Worm (Caenorhabditis elegans) whole organism, mixed stage, embryonic: ENCODE results near the gene M03B6.5.

Experiments
- M03D4.4 ChIP-seq: sonication (generic microtip); optimal IDR thresholded peaks from 2 replicates; lab custom pipeline; 2017; ENCODE audit warnings: mild to moderate bottlenecking, missing genetic modification characterization, missing compliant biosample characterization
- bed-3 ChIP-seq: fragments of 200-800 bp; sonication (Bioruptor generic); optimal IDR thresholded peaks from 3 replicates; lab custom pipeline; 2018; ENCODE audit warnings: mild to moderate bottlenecking, missing genetic modification characterization, moderate library complexity, missing compliant biosample characterization
- ceh-43 ChIP-seq: fragments of 200-800 bp; sonication (Bioruptor generic); optimal IDR thresholded peaks from 2 replicates; lab custom pipeline; 2018; ENCODE audit warnings: mild to moderate bottlenecking, missing genetic modification characterization, moderate library complexity, missing compliant biosample characterization
- ceh-83 ChIP-seq: fragments of 200-800 bp; sonication (Bioruptor generic); optimal IDR thresholded peaks from 2 replicates; lab custom pipeline; 2018; ENCODE audit warnings: mild to moderate bottlenecking, missing genetic modification characterization, missing compliant biosample characterization
- drap-1 ChIP-seq: fragments of 200-800 bp; sonication (Bioruptor generic); optimal IDR thresholded peaks from 3 replicates; lab custom pipeline; 2018; ENCODE audit warnings: mild to moderate bottlenecking, missing genetic modification characterization, missing compliant biosample characterization
- elt-1 ChIP-seq: sonication (generic microtip); optimal IDR thresholded peaks from 2 replicates; lab custom pipeline; 2017; ENCODE audit warnings: missing genetic modification characterization, mild to moderate bottlenecking, missing compliant biosample characterization, antibody characterized with exemption, moderate library complexity, borderline replicate concordance; ENCODE audit not compliant: insufficient read depth
- elt-3 ChIP-seq: fragments of 150-350 bp; optimal IDR thresholded peaks from 2 replicates; lab custom pipeline; 2014; ENCODE audit warnings: missing biosample characterization, missing genetic modification characterization
- flh-1 ChIP-seq: fragments of 200-800 bp; sonication (Bioruptor generic); optimal IDR thresholded peaks from 2 replicates; lab custom pipeline; 2018; ENCODE audit warnings: mild to moderate bottlenecking, missing genetic modification characterization, moderate library complexity, missing compliant biosample characterization
- ham-2 ChIP-seq: fragments of 200-800 bp; sonication (Bioruptor generic); optimal IDR thresholded peaks from 2 replicates; lab custom pipeline; 2018; ENCODE audit warnings: mild to moderate bottlenecking, missing genetic modification characterization, missing compliant biosample characterization
- hlh-1 ChIP-seq: fragments of 150-350 bp; optimal IDR thresholded peaks from 2 replicates; lab custom pipeline; 2014; ENCODE audit warnings: missing biosample characterization, missing genetic modification reagents, missing genetic modification characterization
- lin-13 ChIP-seq: fragments of 150-350 bp; optimal IDR thresholded peaks from 2 replicates; lab custom pipeline; 2014; ENCODE audit warnings: missing biosample characterization, missing genetic modification characterization
- lin-32 ChIP-seq: fragments of 200-800 bp; sonication (Bioruptor generic); optimal IDR thresholded peaks from 2 replicates; lab custom pipeline; 2018; ENCODE audit warnings: mild to moderate bottlenecking, missing genetic modification characterization, missing compliant biosample characterization
- lsy-2 ChIP-seq: fragments of 150-350 bp; optimal IDR thresholded peaks from 2 replicates; lab custom pipeline; 2014; ENCODE audit warnings: missing biosample characterization, missing genetic modification characterization
- mab-5 ChIP-seq: fragments of 150-350 bp; optimal IDR thresholded peaks from 2 replicates; lab custom pipeline; 2014; ENCODE audit warnings: missing biosample characterization, missing genetic modification characterization
- nhr-12 ChIP-seq: fragments of 150-350 bp; optimal IDR thresholded peaks from 2 replicates; lab custom pipeline; 2014; ENCODE audit warnings: missing biosample characterization, missing genetic modification characterization
- nhr-2 ChIP-seq: fragments of 150-350 bp; optimal IDR thresholded peaks from 2 replicates; lab custom pipeline; 2014; ENCODE audit warnings: missing biosample characterization, missing genetic modification characterization
- nhr-237 ChIP-seq: fragments of 150-350 bp; optimal IDR thresholded peaks from 2 replicates; lab custom pipeline; 2014; ENCODE audit warnings: missing biosample characterization, missing genetic modification characterization
- nhr-28 ChIP-seq: fragments of 150-350 bp; optimal IDR thresholded peaks from 2 replicates; lab custom pipeline; 2014; ENCODE audit warnings: missing biosample characterization, missing genetic modification characterization
- nhr-76 ChIP-seq: sonication (generic microtip); optimal IDR thresholded peaks from 2 replicates; lab custom pipeline; 2017; ENCODE audit warnings: missing biosample characterization, missing genetic modification characterization
- pha-4 ChIP-seq: fragments of 150-350 bp; optimal IDR thresholded peaks from 2 replicates; lab custom pipeline; 2018; ENCODE audit warnings: missing biosample characterization, missing genetic modification reagents, missing genetic modification characterization
- sem-2 ChIP-seq: fragments of 200-800 bp; sonication (Bioruptor generic); optimal IDR thresholded peaks from 2 replicates; lab custom pipeline; 2018; ENCODE audit warnings: mild to moderate bottlenecking, missing genetic modification characterization, missing compliant biosample characterization
- snpc-4 ChIP-seq: fragments of 150-350 bp; optimal IDR thresholded peaks from 2 replicates; lab custom pipeline; 2014; ENCODE audit warnings: missing biosample characterization, missing genetic modification characterization
- sptf-1 ChIP-seq: sonication (generic microtip); optimal IDR thresholded peaks from 2 replicates; lab custom pipeline; 2017; ENCODE audit warnings: mild to moderate bottlenecking, missing genetic modification characterization, moderate library complexity, missing compliant biosample characterization
- tbx-8 ChIP-seq: fragments of 200-800 bp; sonication (Bioruptor generic); optimal IDR thresholded peaks from 2 replicates; lab custom pipeline; 2018; ENCODE audit warnings: mild to moderate bottlenecking, missing genetic modification characterization, moderate library complexity, missing compliant biosample characterization
- unc-120 ChIP-seq: sonication (generic microtip); optimal IDR thresholded peaks from 2 replicates; lab custom pipeline; 2017; ENCODE audit warnings: missing genetic modification characterization, missing compliant biosample characterization; ENCODE audit not compliant: poor library complexity, severe bottlenecking
- unc-39 ChIP-seq: fragments of 150-350 bp; optimal IDR thresholded peaks from 2 replicates; lab custom pipeline; 2014; ENCODE audit warnings: missing biosample characterization, missing genetic modification characterization
- unc-62 ChIP-seq: fragments of 150-350 bp; optimal IDR thresholded peaks from 2 replicates; lab custom pipeline; 2014; ENCODE audit warnings: missing biosample characterization, missing genetic modification reagents, missing genetic modification characterization
- zip-8 ChIP-seq: fragments of 150-350 bp; optimal IDR thresholded peaks from 2 replicates; lab custom pipeline; 2014; ENCODE audit warnings: missing biosample characterization, missing genetic modification characterization
- ztf-11 ChIP-seq: fragments of 150-350 bp; optimal IDR thresholded peaks from 2 replicates; lab custom pipeline; 2014; ENCODE audit warnings: missing biosample characterization, missing genetic modification characterization

M03B6.5 gene

DNA sequence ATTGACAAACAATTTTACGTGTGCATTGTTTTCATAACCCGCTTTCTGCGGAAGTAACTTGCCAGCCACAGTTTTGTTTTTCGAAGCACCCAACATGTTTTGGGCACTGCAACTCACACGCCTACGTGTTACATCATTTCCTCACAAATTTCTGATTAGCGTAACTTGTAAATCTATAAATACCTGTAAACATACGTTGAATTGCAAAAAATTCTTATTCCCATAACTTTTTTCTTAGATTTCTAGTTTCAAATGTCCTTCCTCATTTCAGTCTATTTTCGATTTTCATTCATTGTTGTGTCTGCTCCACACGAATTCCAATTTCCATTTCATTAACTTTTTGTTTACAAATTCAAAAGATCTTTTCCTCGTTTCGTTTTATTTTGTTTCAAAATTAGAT lies 3.4 kb upstream of the M03B6.5 start:
- TF ChIP-seq nhr-28 (tag; lab: Kevin White, UChicago) = no peak
- no peak for TF ChIP-seq sem-2
- no peak for TF ChIP-seq mab-5 (tag; lab: Kevin White, UChicago)
- TF ChIP-seq ceh-83 = no peak
- TF ChIP-seq bed-3 (GFP tag; lab: Kevin White, UChicago) = no peak
- TF ChIP-seq nhr-2 (tag; lab: Kevin White, UChicago) = no peak
- no peak for TF ChIP-seq lin-32
- no peak for TF ChIP-seq ceh-43
- no peak for TF ChIP-seq nhr-76 (tag; lab: Kevin White, UChicago)
- no peak for TF ChIP-seq snpc-4 (tag; lab: Kevin White, UChicago)
- no peak for TF ChIP-seq unc-39 (tag; lab: Kevin White, UChicago)
- TF ChIP-seq sptf-1 (tag; lab: Kevin White, UChicago) = no peak
- TF ChIP-seq drap-1 = no peak

ce11 chrX:13841277-13841676 lies 2.5 kb upstream of the M03B6.5 start, which contains the start of gene M03B6.1:
Gene M03B6.1 (plus strand): TSS chrX:13841610.
- peak; percentile 24 for TF ChIP-seq hlh-1 (tag; lab: Kevin White, UChicago)
- peak; percentile 1 for TF ChIP-seq unc-62 (GFP tag; lab: Kevin White, UChicago)
- no peak for TF ChIP-seq unc-120

ce11 chrX:13846024-13846423 lies 2.2 kb downstream of the M03B6.5 start:
- TF ChIP-seq flh-1 (GFP tag; lab: Kevin White, UChicago) (no peak), tbx-8 (GFP tag; lab: Kevin White, UChicago) (no peak), hlh-1 (tag; lab: Kevin White, UChicago) (peak; percentile 2), unc-120 (no peak), elt-1 (tag; lab: Kevin White, UChicago) (no peak), nhr-237 (tag; lab: Kevin White, UChicago) (no peak), nhr-12 (tag; lab: Kevin White, UChicago) (no peak)
- TF ChIP-seq, all 35 proteins: peak for 1

DNA sequence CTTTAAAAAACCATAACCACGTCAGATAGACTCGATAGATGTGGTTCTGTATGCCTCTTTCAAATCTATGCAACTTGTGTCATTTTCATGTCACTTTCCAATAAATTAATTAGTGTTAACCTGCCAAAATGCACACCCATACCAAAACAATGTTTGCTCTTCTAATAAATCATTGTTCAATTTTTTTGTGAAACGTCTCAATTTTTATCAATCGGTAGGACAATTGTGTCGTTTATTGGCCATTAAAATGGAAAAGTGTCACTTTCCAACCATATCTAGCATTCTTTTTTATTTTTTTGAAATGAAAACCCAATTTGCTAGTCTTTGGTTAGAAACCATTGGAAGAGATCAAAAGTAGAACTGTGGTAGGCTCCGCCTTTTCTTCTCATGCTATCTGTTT lies 6.6 kb downstream of the M03B6.5 start:
- TF ChIP-seq nhr-237 (tag; lab: Kevin White, UChicago) = no peak
- TF ChIP-seq ztf-11 (tag; lab: Kevin White, UChicago) = no peak
- no peak for TF ChIP-seq elt-3
- no peak for TF ChIP-seq drap-1
- TF ChIP-seq pha-4 (tag; lab: Kevin White, UChicago) = no peak
- no peak for TF ChIP-seq flh-1 (GFP tag; lab: Kevin White, UChicago)
- TF ChIP-seq snpc-4 (tag; lab: Kevin White, UChicago) = no peak
- TF ChIP-seq ceh-83 = no peak
- no peak for TF ChIP-seq hlh-1 (tag; lab: Kevin White, UChicago)
- TF ChIP-seq lsy-2 = no peak
- TF ChIP-seq, all 35 proteins: peak for 0

- TF ChIP-seq snpc-4 (tag; lab: Kevin White, UChicago) (no peak), elt-1 (tag; lab: Kevin White, UChicago) (no peak), nhr-2 (tag; lab: Kevin White, UChicago) (no peak), drap-1 (no peak), sptf-1 (tag; lab: Kevin White, UChicago) (no peak), nhr-12 (tag; lab: Kevin White, UChicago) (no peak), elt-3 (no peak), nhr-237 (tag; lab: Kevin White, UChicago) (no peak)
These were observed 7.8 kb downstream of the M03B6.5 start for ce11 chrX:13851590-13851989.

ce11 chrX:13852606-13853005 lies 8.8 kb downstream of the M03B6.5 start, which contains the start of gene mct-3:
Gene mct-3 (plus strand): TSS chrX:13852906.
- no peak for TF ChIP-seq ham-2 (GFP tag; lab: Kevin White, UChicago)

ce11 chrX:13855928-13856327 lies 12.2 kb downstream of the M03B6.5 start:
- no peak for TF ChIP-seq lin-13 (tag; lab: Kevin White, UChicago)
- no peak for TF ChIP-seq M03D4.4
- no peak for TF ChIP-seq hlh-1 (tag; lab: Kevin White, UChicago)
- TF ChIP-seq zip-8 (tag; lab: Kevin White, UChicago) = no peak
